Worm (Caenorhabditis elegans) whole organism, midembryonic: Measurements from ENCODE around the gene cone-1.

Source experiments
- cog-1 ChIP-seq: sonication (generic microtip); optimal IDR thresholded peaks from 2 replicates; lab custom pipeline; 2016; ENCODE audit warnings: missing genetic modification characterization, missing compliant biosample characterization
- flt-1 ChIP-seq: fragments of 200-800 bp; sonication (Bioruptor generic); IDR thresholded peaks from 2 replicates; pipeline ENCODE4 v1.3.6; 2022; ENCODE audit warnings: missing genetic modification characterization, missing compliant biosample characterization
- ztf-29 ChIP-seq: fragments of 200-800 bp; sonication (Bioruptor generic); IDR thresholded peaks from 2 replicates; pipeline ENCODE4 v1.3.6; 2022; ENCODE audit warnings: missing genetic modification reagents, missing genetic modification characterization, missing compliant biosample characterization

- TF ChIP-seq flt-1 (GFP tag; lab: Robert Waterston, UW), result peak; percentile 67; the same call in 1 of the 2 replicates
- no peak for TF ChIP-seq cog-1 (tag; lab: Kevin White, UChicago)
- TF ChIP-seq ztf-29 (GFP tag; lab: Robert Waterston, UW), result no peak
These were observed 4.7 kb downstream of the cone-1 start for ce11 chrIII:2535122-2535521.
